Worm (Caenorhabditis elegans) whole organism, L4 larva: Measurements from ENCODE around the gene C06A6.7.

Experiments
- D1046.2 ChIP-seq: fragments of 200-800 bp; sonication (Bioruptor generic); IDR thresholded peaks from 2 replicates; pipeline ENCODE4 v1.3.6; 2022; ENCODE audit warnings: missing genetic modification characterization, missing compliant biosample characterization
- F37D6.2 ChIP-seq: sonication (generic microtip); optimal IDR thresholded peaks from 2 replicates; lab custom pipeline; 2016; ENCODE audit warnings: mild to moderate bottlenecking, missing genetic modification characterization, missing compliant biosample characterization
- T20F7.1 ChIP-seq: fragments of 200-800 bp; sonication (Bioruptor generic); optimal IDR thresholded peaks from 2 replicates; lab custom pipeline; 2018; ENCODE audit warnings: mild to moderate bottlenecking, missing genetic modification characterization, missing compliant biosample characterization
- Y105C5A.15 ChIP-seq: fragments of 200-800 bp; sonication (Bioruptor generic); IDR thresholded peaks from 2 replicates; pipeline ENCODE4 v1.3.6; 2022; ENCODE audit warnings: missing genetic modification characterization, missing compliant biosample characterization
- Y48G9A.11 ChIP-seq: fragments of 200-800 bp; sonication (Bioruptor generic); IDR thresholded peaks from 2 replicates; pipeline ENCODE4 v1.3.6; 2022; ENCODE audit warnings: missing genetic modification reagents, missing genetic modification characterization, missing compliant biosample characterization
- Y5F2A.4 ChIP-seq: fragments of 200-800 bp; sonication (Bioruptor generic); optimal IDR thresholded peaks from 2 replicates; lab custom pipeline; 2018; ENCODE audit warnings: mild to moderate bottlenecking, missing genetic modification characterization, missing compliant biosample characterization
- ZK337.2 ChIP-seq: fragments of 200-800 bp; sonication (Bioruptor generic); IDR thresholded peaks from 2 replicates; pipeline ENCODE4 v1.3.6; 2022; ENCODE audit warnings: missing genetic modification reagents, missing genetic modification characterization, missing compliant biosample characterization
- ZK546.5 ChIP-seq, 2 experiments: sonication (generic microtip); optimal IDR thresholded peaks; 2 replicates each; lab custom pipeline; 2017; ENCODE audit warnings: missing biosample characterization in 2 of 2, missing genetic modification characterization in 2 of 2
- attf-4 ChIP-seq: sonication (generic microtip); optimal IDR thresholded peaks from 3 replicates; lab custom pipeline; 2017; ENCODE audit warnings: missing biosample characterization, missing genetic modification characterization
- ceh-28 ChIP-seq: fragments of 150-350 bp; optimal IDR thresholded peaks from 2 replicates; lab custom pipeline; 2014; ENCODE audit warnings: missing biosample characterization, missing genetic modification reagents, missing genetic modification characterization
- ceh-32 ChIP-seq: sonication (generic microtip); optimal IDR thresholded peaks from 2 replicates; lab custom pipeline; 2016; ENCODE audit warnings: mild to moderate bottlenecking, missing genetic modification characterization, missing compliant biosample characterization; ENCODE audit not compliant: poor library complexity
- ctbp-1 ChIP-seq: fragments of 200-800 bp; sonication (Bioruptor generic); IDR thresholded peaks from 2 replicates; pipeline ENCODE4 v1.3.6; 2022; ENCODE audit warnings: missing genetic modification reagents, missing genetic modification characterization, missing compliant biosample characterization
- daf-16 ChIP-seq, 3 experiments: sonication (generic microtip); optimal IDR thresholded peaks; 2 replicates each; lab custom pipeline; 2016 to 2017; ENCODE audit warnings: missing genetic modification characterization in 3 of 3, missing genetic modification reagents in 3 of 3, mild to moderate bottlenecking in 2 of 3, missing compliant biosample characterization in 2 of 3, missing biosample characterization in 1 of 3, moderate library complexity in 1 of 3
- daf-19 ChIP-seq: fragments of 200-800 bp; sonication (Bioruptor generic); conservative IDR thresholded peaks from 2 replicates; pipeline ENCODE4 v1.3.6; 2022; ENCODE audit warnings: missing genetic modification characterization, missing compliant biosample characterization
- dmd-6 ChIP-seq: fragments of 200-800 bp; sonication (Bioruptor generic); IDR thresholded peaks from 2 replicates; pipeline ENCODE4 v1.3.6; 2022; ENCODE audit warnings: missing genetic modification reagents, missing genetic modification characterization, missing compliant biosample characterization
- dmd-9 ChIP-seq: fragments of 200-800 bp; sonication (Bioruptor generic); IDR thresholded peaks from 2 replicates; pipeline ENCODE4 v1.3.6; 2022; ENCODE audit warnings: missing genetic modification reagents, missing genetic modification characterization, missing compliant biosample characterization
- dve-1 ChIP-seq: sonication (generic microtip); optimal IDR thresholded peaks from 2 replicates; lab custom pipeline; 2017; ENCODE audit warnings: antibody characterized with exemption, mild to moderate bottlenecking, missing genetic modification characterization, missing compliant biosample characterization; ENCODE audit not compliant: insufficient read depth
- egl-27 ChIP-seq: sonication (generic microtip); optimal IDR thresholded peaks from 3 replicates; lab custom pipeline; 2017; ENCODE audit warnings: missing biosample characterization, missing genetic modification reagents, missing genetic modification characterization
- gei-8 ChIP-seq: fragments of 200-800 bp; sonication (Bioruptor generic); optimal IDR thresholded peaks from 2 replicates; lab custom pipeline; 2018; ENCODE audit warnings: mild to moderate bottlenecking, missing genetic modification characterization, missing compliant biosample characterization
- hlh-11 ChIP-seq: fragments of 200-800 bp; sonication (Bioruptor generic); optimal IDR thresholded peaks from 2 replicates; lab custom pipeline; 2018; ENCODE audit warnings: mild to moderate bottlenecking, missing genetic modification characterization, missing compliant biosample characterization
- hmg-1.1 ChIP-seq: fragments of 200-800 bp; sonication (Bioruptor generic); IDR thresholded peaks from 2 replicates; pipeline ENCODE4 v1.3.6; 2022; ENCODE audit warnings: missing genetic modification reagents, missing genetic modification characterization, missing compliant biosample characterization
- lin-38 ChIP-seq: fragments of 200-800 bp; sonication (Bioruptor generic); IDR thresholded peaks from 2 replicates; pipeline ENCODE4 v1.3.6; 2022; ENCODE audit warnings: missing genetic modification reagents, missing genetic modification characterization, missing compliant biosample characterization
- lsy-2 ChIP-seq, 2 experiments: fragments of 150-350 bp in 1 of 2; sonication (generic microtip) in 1 of 2; optimal IDR thresholded peaks; 2 replicates each; lab custom pipeline; 2014 to 2017; ENCODE audit warnings: missing biosample characterization in 2 of 2, missing genetic modification characterization in 2 of 2
- mdl-1 ChIP-seq, 2 experiments: fragments of 150-350 bp in 1 of 2; sonication (generic microtip) in 1 of 2; optimal IDR thresholded peaks; 2 replicates each; lab custom pipeline; 2014 to 2017; ENCODE audit warnings: missing biosample characterization in 2 of 2, missing genetic modification characterization in 2 of 2
- mep-1 ChIP-seq: fragments of 150-350 bp; sonication (generic microtip); optimal IDR thresholded peaks from 3 replicates; lab custom pipeline; 2014; ENCODE audit warnings: missing biosample characterization, missing genetic modification characterization
- mes-2 ChIP-seq: sonication (generic microtip); optimal IDR thresholded peaks from 2 replicates; lab custom pipeline; 2016; ENCODE audit warnings: missing genotype, mild to moderate bottlenecking, missing genetic modification characterization, missing compliant biosample characterization; ENCODE audit not compliant: poor library complexity, severe bottlenecking
- mxl-2 ChIP-seq: fragments of 200-800 bp; sonication (Bioruptor generic); conservative IDR thresholded peaks from 2 replicates; pipeline ENCODE4 v1.3.6; 2022; ENCODE audit warnings: missing genetic modification reagents, missing genetic modification characterization, missing compliant biosample characterization
- nhr-10 ChIP-seq: fragments of 150-350 bp; optimal IDR thresholded peaks from 2 replicates; lab custom pipeline; 2014; ENCODE audit warnings: missing biosample characterization, missing genetic modification characterization
- nhr-111 ChIP-seq: fragments of 200-800 bp; sonication (Bioruptor generic); optimal IDR thresholded peaks from 2 replicates; lab custom pipeline; 2018; ENCODE audit warnings: mild to moderate bottlenecking, missing genetic modification characterization, missing compliant biosample characterization
- nhr-237 ChIP-seq: sonication (generic microtip); optimal IDR thresholded peaks from 2 replicates; lab custom pipeline; 2017; ENCODE audit warnings: missing biosample characterization, missing genetic modification characterization
- nhr-25 ChIP-seq: sonication (generic microtip); optimal IDR thresholded peaks from 2 replicates; lab custom pipeline; 2017; ENCODE audit warnings: missing genetic modification characterization, mild to moderate bottlenecking, missing compliant biosample characterization, antibody characterized with exemption, moderate library complexity, borderline replicate concordance; ENCODE audit not compliant: insufficient read depth
- nhr-28 ChIP-seq: fragments of 150-350 bp; optimal IDR thresholded peaks from 2 replicates; lab custom pipeline; 2014; ENCODE audit warnings: missing biosample characterization, missing genetic modification characterization
- nhr-42 ChIP-seq: fragments of 200-800 bp; sonication (Bioruptor generic); IDR thresholded peaks from 2 replicates; pipeline ENCODE4 v1.3.6; 2022; ENCODE audit warnings: missing genetic modification characterization, missing compliant biosample characterization
- nhr-48 ChIP-seq: sonication (generic microtip); optimal IDR thresholded peaks from 2 replicates; lab custom pipeline; 2016; ENCODE audit warnings: mild to moderate bottlenecking, missing genetic modification characterization, missing compliant biosample characterization
- nhr-6 ChIP-seq: fragments of 150-350 bp; optimal IDR thresholded peaks from 2 replicates; lab custom pipeline; 2014; ENCODE audit warnings: missing biosample characterization, missing genetic modification characterization
- pha-4 ChIP-seq, 2 experiments: fragments of 150-350 bp in 1 of 2; fragments of 200-800 bp in 1 of 2; sonication (Bioruptor generic) in 1 of 2; IDR thresholded peaks in 1 of 2; optimal IDR thresholded peaks in 1 of 2; 2 replicates each; pipeline versions ENCODE4 v1.3.6 to Lab custom; 2014 to 2022; ENCODE audit warnings: missing genetic modification characterization in 2 of 2, missing genetic modification reagents in 2 of 2, missing biosample characterization in 1 of 2, missing compliant biosample characterization in 1 of 2
- php-3 ChIP-seq: fragments of 200-800 bp; sonication (Bioruptor generic); IDR thresholded peaks from 2 replicates; pipeline ENCODE4 v1.3.6; 2022; ENCODE audit warnings: missing genetic modification reagents, missing genetic modification characterization, missing compliant biosample characterization
- rbr-2 ChIP-seq: sonication (generic microtip); optimal IDR thresholded peaks from 2 replicates; lab custom pipeline; 2016; ENCODE audit warnings: missing genotype, missing genetic modification characterization, missing compliant biosample characterization
- sdz-12 ChIP-seq: fragments of 200-800 bp; sonication (Bioruptor generic); optimal IDR thresholded peaks from 2 replicates; lab custom pipeline; 2018; ENCODE audit warnings: mild to moderate bottlenecking, missing genetic modification characterization, missing compliant biosample characterization
- spr-1 ChIP-seq: sonication (generic microtip); optimal IDR thresholded peaks from 2 replicates; lab custom pipeline; 2016; ENCODE audit warnings: mild to moderate bottlenecking, missing genetic modification characterization, missing compliant biosample characterization
- spr-3 ChIP-seq: fragments of 200-800 bp; sonication (Bioruptor generic); optimal IDR thresholded peaks from 2 replicates; lab custom pipeline; 2018; ENCODE audit warnings: mild to moderate bottlenecking, missing genetic modification characterization, missing compliant biosample characterization
- unc-39 ChIP-seq: sonication (generic microtip); optimal IDR thresholded peaks from 2 replicates; lab custom pipeline; 2017; ENCODE audit warnings: missing biosample characterization, missing genetic modification characterization
- vab-7 ChIP-seq: fragments of 200-800 bp; sonication (Bioruptor generic); IDR thresholded peaks from 2 replicates; pipeline ENCODE4 v1.3.6; 2022; ENCODE audit warnings: missing genetic modification reagents, missing genetic modification characterization, missing compliant biosample characterization
- zag-1 ChIP-seq: fragments of 150-350 bp; optimal IDR thresholded peaks from 2 replicates; lab custom pipeline; 2014; ENCODE audit warnings: missing biosample characterization, missing genetic modification characterization
- zip-2 ChIP-seq: fragments of 150-350 bp; optimal IDR thresholded peaks from 2 replicates; lab custom pipeline; 2014; ENCODE audit warnings: missing biosample characterization, missing genetic modification characterization
- ztf-11 ChIP-seq: fragments of 150-350 bp; optimal IDR thresholded peaks from 2 replicates; lab custom pipeline; 2014; ENCODE audit warnings: missing biosample characterization, missing genetic modification characterization

The C06A6.7 gene

DNA sequence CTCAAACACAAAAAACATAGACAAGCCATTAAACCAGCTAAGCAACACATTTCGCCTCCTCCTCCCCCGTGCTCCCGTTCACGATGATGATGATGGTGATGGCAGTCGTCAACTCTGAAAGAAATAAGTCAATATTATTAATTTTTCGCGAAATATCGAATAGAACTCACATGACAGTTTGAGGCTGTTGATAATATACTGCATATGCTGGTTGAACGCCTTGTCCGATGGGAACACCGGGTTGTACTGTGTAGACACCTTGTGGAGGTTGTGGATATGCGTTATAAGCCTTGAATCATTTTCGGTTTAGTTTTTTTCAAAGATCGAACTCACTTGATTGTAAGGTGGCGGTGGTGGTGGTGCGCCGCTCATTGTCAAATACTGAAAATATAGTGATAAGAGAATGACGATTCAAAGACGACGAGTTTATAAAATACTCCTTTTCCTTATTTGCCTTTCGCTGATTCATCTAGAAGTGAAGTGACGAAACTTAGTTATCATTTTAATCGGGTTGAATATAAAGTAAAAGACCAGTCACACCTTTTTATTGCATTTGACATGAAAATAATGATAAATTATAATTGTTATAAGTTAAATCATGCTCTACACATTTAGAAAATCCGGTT, 46.4 kb downstream of the C06A6.7 start, which contains the start of gene C33H5.13 (continued):
- TF ChIP-seq dmd-6 (GFP tag; lab: Robert Waterston, UW) (peak; percentile 8; the same call in 1 of the 2 replicates), nhr-42 (GFP tag; lab: Robert Waterston, UW) (no peak), spr-3 (GFP tag; lab: Kevin White, UChicago) (no peak), mep-1 (tag; lab: Kevin White, UChicago) (no peak), nhr-28 (peak; percentile 49), hmg-1.1 (no peak), nhr-25 (tag; lab: Kevin White, UChicago) (no peak), sdz-12 (GFP tag; lab: Kevin White, UChicago) (no peak), nhr-48 (tag; lab: Kevin White, UChicago) (no peak), mes-2 (tag; lab: Kevin White, UChicago) (no peak), spr-1 (tag; lab: Kevin White, UChicago) (no peak), ztf-11 (tag; lab: Kevin White, UChicago) (no peak), nhr-10 (tag; lab: Kevin White, UChicago) (no peak), rbr-2 (tag; lab: Kevin White, UChicago) (no peak), Y48G9A.11 (GFP tag; lab: Robert Waterston, UW) (no peak), dve-1 (tag; lab: Kevin White, UChicago) (peak; percentile 50), gei-8 (GFP tag; lab: Kevin White, UChicago) (no peak), unc-39 (no peak), dmd-9 (GFP tag; lab: Robert Waterston, UW) (no peak), T20F7.1 (GFP tag; lab: Kevin White, UChicago) (peak; percentile 18), lsy-2 (tag; optimal IDR thresholded peaks at IDR 0.05; lab: Kevin White, UChicago) (peak in 1 of 2 experiments; percentile 18), lin-38 (no peak), nhr-111 (no peak), mdl-1 (tag; optimal IDR thresholded peaks at IDR 0.05; lab: Kevin White, UChicago) (no peak), egl-27 (tag; lab: Kevin White, UChicago) (no peak), attf-4 (tag; lab: Kevin White, UChicago) (no peak), ceh-28 (tag; lab: Kevin White, UChicago) (no peak), daf-16 (GFP tag; optimal IDR thresholded peaks at IDR 0.05; lab: Kevin White, UChicago) (no peak), daf-16 (tag; optimal IDR thresholded peaks at IDR 0.05; lab: Kevin White, UChicago) (peak; percentile 44), php-3 (no peak)

DNA sequence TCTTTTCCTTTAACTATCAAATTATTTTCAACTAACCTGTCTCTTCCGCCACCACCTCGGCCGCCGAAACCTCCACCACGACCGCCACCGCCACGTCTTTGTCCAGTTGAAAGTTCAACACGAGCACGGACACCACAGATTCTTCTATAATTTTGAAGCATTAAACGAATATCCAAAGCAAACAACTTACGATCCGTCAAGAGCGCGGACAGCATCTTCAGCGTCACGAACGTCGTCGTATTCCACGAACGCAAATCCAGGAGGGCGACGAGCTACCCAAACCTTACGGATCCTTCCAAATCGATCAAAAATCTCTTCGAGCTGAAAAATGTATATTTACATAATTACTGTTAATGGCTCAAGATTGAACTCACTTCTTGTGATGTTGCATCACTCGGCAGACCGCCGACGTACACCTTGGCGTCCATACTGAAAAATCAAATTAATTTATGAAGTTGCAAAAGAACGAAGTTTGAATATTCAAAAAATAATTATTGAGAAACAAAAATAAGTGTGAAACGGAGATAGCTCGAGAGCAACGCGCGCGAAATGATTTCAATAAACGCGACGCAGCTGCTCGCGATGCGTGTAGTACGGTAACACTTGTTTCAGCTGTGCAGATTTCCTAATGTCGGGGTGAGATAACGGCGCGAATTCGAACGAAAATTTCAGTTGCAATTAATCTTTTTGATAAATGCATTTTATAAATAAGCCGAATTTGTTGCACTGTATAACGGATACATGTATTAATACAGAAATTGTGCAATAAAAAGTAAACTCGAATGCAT, 47.3 kb downstream of the C06A6.7 start, which contains the start of gene rsp-6:
rsp-6 (minus strand) TSS at position 429 of the 788 bp plus-strand sequence.
- no peak for TF ChIP-seq mxl-2 (GFP tag; lab: Robert Waterston, UW)
- TF ChIP-seq hlh-11 (tag; lab: Kevin White, UChicago) = peak; percentile 90
- no peak for TF ChIP-seq Y5F2A.4 (GFP tag; lab: Kevin White, UChicago)
- TF ChIP-seq nhr-237 (tag; lab: Kevin White, UChicago) = no peak
- peak; percentile 29 for TF ChIP-seq nhr-25 (tag; lab: Kevin White, UChicago)
- peak; percentile 81 for TF ChIP-seq nhr-6 (tag; lab: Kevin White, UChicago)
- TF ChIP-seq D1046.2 (GFP tag; lab: Robert Waterston, UW) = peak; percentile 99
- TF ChIP-seq ZK337.2 (GFP tag; lab: Robert Waterston, UW) = no peak
- TF ChIP-seq daf-19 (GFP tag; lab: Robert Waterston, UW) = no peak
- TF ChIP-seq Y105C5A.15 (GFP tag; lab: Robert Waterston, UW) = 0 out of 2 replicates have a peak, but pooled peaks have one; percentile 51
- TF ChIP-seq zip-2 (tag; lab: Kevin White, UChicago) = no peak
- peak; percentile 33 for TF ChIP-seq F37D6.2 (tag; lab: Kevin White, UChicago)
- TF ChIP-seq vab-7 (GFP tag; lab: Robert Waterston, UW) = peak; percentile 58; the same call in 1 of the 2 replicates
- TF ChIP-seq ZK546.5 (tag; optimal IDR thresholded peaks at IDR 0.05; lab: Kevin White, UChicago) = no peak
- TF ChIP-seq dmd-6 (GFP tag; lab: Robert Waterston, UW) = peak; percentile 26; the same call in 1 of the 2 replicates
- peak; percentile 90 for TF ChIP-seq dve-1 (tag; lab: Kevin White, UChicago)
- TF ChIP-seq ctbp-1 (GFP tag; lab: Robert Waterston, UW) = peak; percentile 41; the same call in 1 of the 2 replicates
- no peak for TF ChIP-seq zag-1 (tag; lab: Kevin White, UChicago)
- TF ChIP-seq ceh-32 (tag; lab: Kevin White, UChicago) = no peak
- peak; percentile 86 for TF ChIP-seq lin-38
- TF ChIP-seq pha-4 (GFP tag; IDR thresholded peaks at IDR 0.05; lab: Robert Waterston, UW) = peak; percentile 61
- TF ChIP-seq pha-4 (tag; optimal IDR thresholded peaks at IDR 0.05; lab: Kevin White, UChicago) = peak; percentile 43
